Worm (Caenorhabditis elegans) whole organism, young adult: ENCODE results near the gene praf-3.

Experiments
- B0035.1 ChIP-seq: sonication (generic microtip); optimal IDR thresholded peaks from 2 replicates; lab custom pipeline; 2016; ENCODE audit warnings: missing genetic modification characterization, mild to moderate bottlenecking, missing compliant biosample characterization, missing genotype, missing genetic modification reagents
- B0261.1 ChIP-seq: sonication (generic microtip); optimal IDR thresholded peaks from 2 replicates; lab custom pipeline; 2016; ENCODE audit warnings: mild to moderate bottlenecking, missing genetic modification characterization, moderate library complexity, missing compliant biosample characterization
- D2030.7 ChIP-seq: fragments of 200-800 bp; sonication (Bioruptor generic); IDR thresholded peaks from 2 replicates; pipeline ENCODE4 v1.3.6; 2022; ENCODE audit warnings: missing genetic modification reagents, missing genetic modification characterization, missing compliant biosample characterization
- F23B12.7 ChIP-seq: sonication (generic microtip); optimal IDR thresholded peaks from 2 replicates; lab custom pipeline; 2017; ENCODE audit warnings: missing genetic modification characterization, mild to moderate bottlenecking, missing compliant biosample characterization, antibody characterized with exemption, moderate library complexity; ENCODE audit not compliant: insufficient read depth
- F49E8.2 ChIP-seq: sonication (generic microtip); optimal IDR thresholded peaks from 3 replicates; lab custom pipeline; 2017; ENCODE audit warnings: missing genetic modification characterization, mild to moderate bottlenecking, missing compliant biosample characterization, antibody characterized with exemption, moderate library complexity; ENCODE audit not compliant: insufficient read depth
- F57A8.1 ChIP-seq: fragments of 200-800 bp; sonication (Bioruptor generic); optimal IDR thresholded peaks from 2 replicates; lab custom pipeline; 2018; ENCODE audit warnings: mild to moderate bottlenecking, missing genetic modification characterization, moderate library complexity, missing compliant biosample characterization
- K11D2.4 ChIP-seq: fragments of 200-800 bp; sonication (Bioruptor generic); IDR thresholded peaks from 2 replicates; pipeline ENCODE4 v1.3.6; 2022; ENCODE audit warnings: missing genetic modification reagents, missing genetic modification characterization, missing compliant biosample characterization
- Y79H2A.3 ChIP-seq: fragments of 200-800 bp; sonication (Bioruptor generic); conservative IDR thresholded peaks from 2 replicates; pipeline ENCODE4 v1.3.6; 2022; ENCODE audit warnings: missing genetic modification reagents, missing genetic modification characterization, missing compliant biosample characterization
- attf-6 ChIP-seq: fragments of 200-800 bp; sonication (Bioruptor generic); IDR thresholded peaks from 2 replicates; pipeline ENCODE4 v1.3.6; 2022; ENCODE audit warnings: missing genetic modification reagents, missing genetic modification characterization, missing compliant biosample characterization
- bed-1 ChIP-seq: fragments of 200-800 bp; sonication (Bioruptor generic); IDR thresholded peaks from 2 replicates; pipeline ENCODE4 v1.3.6; 2022; ENCODE audit warnings: missing genetic modification reagents, missing genetic modification characterization, missing compliant biosample characterization
- bed-2 ChIP-seq: fragments of 200-800 bp; sonication (Bioruptor generic); IDR thresholded peaks from 2 replicates; pipeline ENCODE4 v1.3.6; 2022; ENCODE audit warnings: missing genetic modification reagents, missing genetic modification characterization, missing compliant biosample characterization
- ccch-3 ChIP-seq: fragments of 200-800 bp; sonication (Bioruptor generic); optimal IDR thresholded peaks from 2 replicates; lab custom pipeline; 2018; ENCODE audit warnings: mild to moderate bottlenecking, missing genetic modification characterization, missing compliant biosample characterization
- ceh-100 ChIP-seq: fragments of 200-800 bp; sonication (Bioruptor generic); IDR thresholded peaks from 2 replicates; pipeline ENCODE4 v1.3.6; 2022; ENCODE audit warnings: missing genetic modification reagents, missing genetic modification characterization, missing compliant biosample characterization
- ceh-27 ChIP-seq: fragments of 200-800 bp; sonication (Bioruptor generic); optimal IDR thresholded peaks from 2 replicates; lab custom pipeline; 2018; ENCODE audit warnings: mild to moderate bottlenecking, missing genetic modification characterization, moderate library complexity, missing compliant biosample characterization
- ceh-91 ChIP-seq: fragments of 200-800 bp; sonication (Bioruptor generic); IDR thresholded peaks from 2 replicates; pipeline ENCODE4 v1.3.6; 2022; ENCODE audit warnings: missing genetic modification reagents, missing genetic modification characterization, missing compliant biosample characterization
- egl-44 ChIP-seq: fragments of 200-800 bp; sonication (Bioruptor generic); IDR thresholded peaks from 2 replicates; pipeline ENCODE4 v1.3.6; 2022; ENCODE audit warnings: missing genetic modification reagents, missing genetic modification characterization, missing compliant biosample characterization
- ets-4 ChIP-seq: fragments of 200-800 bp; sonication (Bioruptor generic); optimal IDR thresholded peaks from 2 replicates; lab custom pipeline; 2018; ENCODE audit warnings: mild to moderate bottlenecking, missing genetic modification characterization, missing compliant biosample characterization
- fkh-3 ChIP-seq: sonication (generic microtip); optimal IDR thresholded peaks from 2 replicates; lab custom pipeline; 2016; ENCODE audit warnings: mild to moderate bottlenecking, missing genetic modification characterization, missing compliant biosample characterization
- gei-17 ChIP-seq: fragments of 200-800 bp; sonication (Bioruptor generic); optimal IDR thresholded peaks from 2 replicates; lab custom pipeline; 2018; ENCODE audit warnings: mild to moderate bottlenecking, missing genetic modification characterization, missing compliant biosample characterization
- hlh-26 ChIP-seq: fragments of 200-800 bp; sonication (Bioruptor generic); conservative IDR thresholded peaks from 2 replicates; pipeline ENCODE4 v1.3.6; 2022; ENCODE audit warnings: missing genetic modification reagents, missing genetic modification characterization, missing compliant biosample characterization
- lin-26 ChIP-seq: fragments of 200-800 bp; sonication (Bioruptor generic); IDR thresholded peaks from 2 replicates; pipeline ENCODE4 v1.3.6; 2022; ENCODE audit warnings: missing genetic modification reagents, missing genetic modification characterization, missing compliant biosample characterization
- lsl-1 ChIP-seq: fragments of 200-800 bp; sonication (Bioruptor generic); optimal IDR thresholded peaks from 2 replicates; lab custom pipeline; 2018; ENCODE audit warnings: mild to moderate bottlenecking, missing genetic modification characterization, moderate library complexity, missing compliant biosample characterization
- nfya-1 ChIP-seq: sonication (generic microtip); optimal IDR thresholded peaks from 2 replicates; lab custom pipeline; 2017; ENCODE audit warnings: antibody characterized with exemption, missing compliant biosample characterization, missing genetic modification characterization, borderline replicate concordance; ENCODE audit not compliant: insufficient read depth
- nhr-27 ChIP-seq: fragments of 200-800 bp; sonication (Bioruptor generic); optimal IDR thresholded peaks from 2 replicates; lab custom pipeline; 2018; ENCODE audit warnings: mild to moderate bottlenecking, missing genetic modification characterization, moderate library complexity, missing compliant biosample characterization
- nhr-90 ChIP-seq: sonication (generic microtip); optimal IDR thresholded peaks from 2 replicates; lab custom pipeline; 2016; ENCODE audit warnings: missing genotype, mild to moderate bottlenecking, missing genetic modification characterization, missing compliant biosample characterization
- rec-8 ChIP-seq, 2 experiments: sonication (generic microtip); optimal IDR thresholded peaks; 2 replicates each; lab custom pipeline; 2016; ENCODE audit warnings: mild to moderate bottlenecking in 2 of 2, missing genetic modification characterization in 2 of 2, missing genetic modification reagents in 2 of 2, missing genotype in 2 of 2, missing biosample characterization in 1 of 2, missing compliant biosample characterization in 1 of 2, moderate library complexity in 1 of 2
- rpc-1 ChIP-seq, 2 experiments: fragments of 150-350 bp in 1 of 2; sonication (generic microtip) in 1 of 2; optimal IDR thresholded peaks; 2 replicates each; lab custom pipeline; 2014 to 2018; ENCODE audit warnings: missing biosample characterization in 1 of 2, missing genetic modification characterization in 1 of 2, missing genetic modification reagents in 1 of 2, missing genotype in 1 of 2
- sea-2 ChIP-seq: fragments of 200-800 bp; sonication (Bioruptor generic); IDR thresholded peaks from 2 replicates; pipeline ENCODE4 v1.3.6; 2022; ENCODE audit warnings: missing genetic modification characterization, missing compliant biosample characterization
- snpc-1.3 ChIP-seq: sonication (generic microtip); optimal IDR thresholded peaks from 2 replicates; lab custom pipeline; 2017; ENCODE audit warnings: missing genetic modification characterization, mild to moderate bottlenecking, missing compliant biosample characterization, antibody characterized with exemption, moderate library complexity, missing genotype, missing genetic modification reagents; ENCODE audit not compliant: insufficient read depth
- snpc-4 ChIP-seq, 5 experiments: fragments of 150-350 bp in 1 of 5; sonication (generic microtip) in 4 of 5; optimal IDR thresholded peaks; 2 replicates each; lab custom pipeline; 2014 to 2018; ENCODE audit warnings: missing genetic modification characterization in 5 of 5, missing biosample characterization in 3 of 5, antibody characterized with exemption in 2 of 5, mild to moderate bottlenecking in 2 of 5, missing compliant biosample characterization in 2 of 5, missing genotype in 2 of 5, moderate library complexity in 2 of 5, missing genetic modification reagents in 1 of 5
- somi-1 ChIP-seq: fragments of 200-800 bp; sonication (Bioruptor generic); optimal IDR thresholded peaks from 2 replicates; lab custom pipeline; 2018; ENCODE audit warnings: mild to moderate bottlenecking, missing genetic modification characterization, missing compliant biosample characterization
- unc-62 ChIP-seq: fragments of 150-350 bp; optimal IDR thresholded peaks from 2 replicates; lab custom pipeline; 2014; ENCODE audit warnings: missing biosample characterization, missing genetic modification reagents, missing genetic modification characterization
- xnd-1 ChIP-seq: sonication (generic microtip); optimal IDR thresholded peaks from 2 replicates; lab custom pipeline; 2016; ENCODE audit warnings: missing genotype, missing genetic modification reagents, missing genetic modification characterization, missing compliant biosample characterization
- zim-3 ChIP-seq: sonication (generic microtip); optimal IDR thresholded peaks from 2 replicates; lab custom pipeline; 2017; ENCODE audit warnings: mild to moderate bottlenecking, missing genetic modification characterization, moderate library complexity, missing compliant biosample characterization
- ztf-26 ChIP-seq: sonication (generic microtip); optimal IDR thresholded peaks from 2 replicates; lab custom pipeline; 2017; ENCODE audit warnings: missing genetic modification characterization, missing compliant biosample characterization
- ztf-6 ChIP-seq: fragments of 200-800 bp; sonication (Bioruptor generic); IDR thresholded peaks from 2 replicates; pipeline ENCODE4 v1.3.6; 2022; ENCODE audit warnings: missing genetic modification reagents, missing genetic modification characterization, missing compliant biosample characterization

praf-3 gene

DNA sequence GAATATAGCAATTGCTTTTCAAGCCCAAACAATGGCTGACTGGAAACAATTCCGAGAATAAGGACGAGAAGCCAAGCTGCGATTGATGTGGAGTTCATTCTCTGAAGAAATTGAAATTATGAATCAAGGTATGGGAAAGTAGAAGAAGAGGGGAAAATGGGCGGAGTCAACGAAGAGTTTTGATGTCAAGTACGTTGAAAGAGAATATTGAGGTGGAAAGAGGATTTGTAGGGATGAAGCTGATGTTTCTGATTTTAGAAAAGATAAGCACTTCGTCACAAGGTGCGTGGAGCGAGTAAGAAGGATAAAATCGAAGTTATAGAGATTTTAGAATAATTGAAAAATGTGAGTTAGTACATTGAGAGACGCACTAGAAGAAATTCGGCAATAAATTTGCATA, 2.9 kb downstream of the praf-3 start, which contains the start of gene D2096.9:
Gene D2096.9 (minus strand): TSS at position 101 of the 400 bp plus-strand sequence.
- TF ChIP-seq hlh-26 (GFP tag; lab: Robert Waterston, UW) (no peak), attf-6 (no peak), lsl-1 (no peak), F49E8.2 (tag; lab: Kevin White, UChicago) (no peak), nfya-1 (tag; lab: Kevin White, UChicago) (no peak), ceh-91 (GFP tag; lab: Robert Waterston, UW) (no peak), sea-2 (GFP tag; lab: Robert Waterston, UW) (no peak), ceh-100 (GFP tag; lab: Robert Waterston, UW) (no peak), lin-26 (GFP tag; lab: Robert Waterston, UW) (no peak), F23B12.7 (tag; lab: Kevin White, UChicago) (no peak), nhr-27 (tag; lab: Kevin White, UChicago) (no peak), B0261.1 (tag; lab: Kevin White, UChicago) (no peak), bed-1 (GFP tag; lab: Robert Waterston, UW) (no peak), snpc-1.3 (no peak), Y79H2A.3 (no peak), xnd-1 (tag; lab: Kevin White, UChicago) (no peak)

DNA sequence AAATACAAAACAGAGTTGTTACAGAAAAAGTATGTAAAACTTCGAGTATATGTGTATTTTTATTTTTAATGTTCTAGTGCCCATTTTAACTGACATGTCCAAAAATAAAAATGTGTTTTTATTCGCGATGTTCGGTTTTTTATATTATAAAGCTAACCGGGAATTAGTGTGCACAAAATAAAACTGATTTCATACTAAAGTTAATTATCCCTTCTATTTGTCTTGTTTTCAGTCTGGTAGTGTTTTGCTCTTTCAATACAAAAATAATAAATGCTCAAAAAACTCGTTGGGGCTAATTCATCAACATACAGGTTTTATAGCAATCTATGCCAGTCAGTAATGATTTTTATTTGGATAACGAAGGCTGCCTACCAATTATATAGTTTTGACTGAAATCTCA, 5.0 kb downstream of the praf-3 start:
- TF ChIP-seq rpc-1 (optimal IDR thresholded peaks at IDR 0.05; lab: Kevin White, UChicago), result no peak
- TF ChIP-seq rpc-1 (tag; optimal IDR thresholded peaks at IDR 0.05; lab: Kevin White, UChicago), result no peak
- TF ChIP-seq rec-8 (tag; optimal IDR thresholded peaks at IDR 0.05; lab: Kevin White, UChicago), result no peak
- no peak for TF ChIP-seq D2030.7 (GFP tag; lab: Robert Waterston, UW)
- TF ChIP-seq egl-44, result no peak
- no peak for TF ChIP-seq ccch-3 (GFP tag; lab: Kevin White, UChicago)
- TF ChIP-seq attf-6, result no peak
- no peak for TF ChIP-seq gei-17
- no peak for TF ChIP-seq F57A8.1 (GFP tag; lab: Kevin White, UChicago)
- no peak for TF ChIP-seq zim-3 (tag; lab: Kevin White, UChicago)
- no peak for TF ChIP-seq snpc-4 (GFP tag; optimal IDR thresholded peaks at IDR 0.05; lab: Kevin White, UChicago)
- no peak for TF ChIP-seq snpc-4 (tag; optimal IDR thresholded peaks at IDR 0.05; lab: Kevin White, UChicago)
- no peak for TF ChIP-seq ets-4 (GFP tag; lab: Kevin White, UChicago)
- no peak for TF ChIP-seq ceh-27 (GFP tag; lab: Kevin White, UChicago)
- no peak for TF ChIP-seq somi-1 (GFP tag; lab: Kevin White, UChicago)

- TF ChIP-seq unc-62 (GFP tag; lab: Kevin White, UChicago) (no peak), lsl-1 (no peak), rec-8 (tag; optimal IDR thresholded peaks at IDR 0.05; lab: Kevin White, UChicago) (no peak), K11D2.4 (GFP tag; lab: Robert Waterston, UW) (no peak), fkh-3 (no peak), rpc-1 (optimal IDR thresholded peaks at IDR 0.05; lab: Kevin White, UChicago) (no peak), rpc-1 (tag; optimal IDR thresholded peaks at IDR 0.05; lab: Kevin White, UChicago) (no peak), nhr-90 (no peak), B0035.1 (no peak), bed-2 (no peak), somi-1 (GFP tag; lab: Kevin White, UChicago) (no peak), ztf-26 (tag; lab: Kevin White, UChicago) (no peak), ztf-6 (GFP tag; lab: Robert Waterston, UW) (no peak)
- TF ChIP-seq, all 124 proteins: peak for 0
These were observed 5.9 kb downstream of the praf-3 start for ce11 chrIV:8385662-8386061.
